Worm (Caenorhabditis elegans): ENCODE data around the gene syx-3.

DNA sequence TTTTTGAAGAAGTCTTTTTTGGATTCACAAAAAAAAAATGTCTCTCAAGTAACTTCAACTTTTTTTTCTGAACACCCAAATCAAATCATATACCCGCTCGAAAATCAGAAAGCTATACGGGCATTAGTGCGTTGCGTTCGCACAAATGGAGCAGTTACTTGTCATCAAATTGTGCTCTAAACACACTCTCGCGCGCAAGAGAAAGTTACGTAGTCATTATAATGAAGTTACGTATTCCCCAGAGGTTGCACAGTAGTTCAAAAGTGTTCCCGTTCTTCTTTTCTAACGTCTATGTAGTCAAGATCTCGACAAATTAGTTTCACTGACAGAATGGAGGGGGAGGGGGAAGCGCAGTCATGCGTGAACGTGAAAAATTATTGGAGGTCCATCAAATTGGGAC, 27.3 kb upstream of the syx-3 start:
- TF ChIP-seq pbrm-1 (GFP tag; IDR thresholded peaks at IDR 0.05) (no peak), dox-1 (GFP tag; IDR thresholded peaks at IDR 0.05) (no peak), snpc-4 (GFP tag; optimal IDR thresholded peaks at IDR 0.05) (no peak), snpc-4 (tag; optimal IDR thresholded peaks at IDR 0.05) (no peak), F55B11.4 (tag; optimal IDR thresholded peaks at IDR 0.05; ENCODE audit: borderline replicate concordance, insufficient read depth) (no peak), madf-10 (tag; optimal IDR thresholded peaks at IDR 0.05) (no peak), unc-130 (GFP tag; optimal IDR thresholded peaks at IDR 0.05) (no peak), lin-35 (GFP tag; optimal IDR thresholded peaks at IDR 0.05) (no peak), cebp-2 (GFP tag; IDR thresholded peaks at IDR 0.05) (no peak), lag-1 (GFP tag; IDR thresholded peaks at IDR 0.05) (no peak), ceh-91 (GFP tag; IDR thresholded peaks at IDR 0.05) (no peak), Y53F4B.3 (GFP tag; IDR thresholded peaks at IDR 0.05) (no peak)
